Worm (Caenorhabditis elegans) whole organism, midembryonic: ENCODE data around the gene T22C8.3.

ENCODE experiments used
- T22C8.4 ChIP-seq: fragments of 200-800 bp; sonication (Bioruptor generic); IDR thresholded peaks from 2 replicates; pipeline ENCODE4 v1.3.6; 2022; ENCODE audit warnings: missing genetic modification characterization, missing compliant biosample characterization
- cog-1 ChIP-seq: sonication (generic microtip); optimal IDR thresholded peaks from 2 replicates; lab custom pipeline; 2016; ENCODE audit warnings: missing genetic modification characterization, missing compliant biosample characterization
- flt-1 ChIP-seq: fragments of 200-800 bp; sonication (Bioruptor generic); IDR thresholded peaks from 2 replicates; pipeline ENCODE4 v1.3.6; 2022; ENCODE audit warnings: missing genetic modification characterization, missing compliant biosample characterization
- klf-2 ChIP-seq: fragments of 200-800 bp; sonication (Bioruptor generic); conservative IDR thresholded peaks from 2 replicates; pipeline ENCODE4 v1.3.6; 2022; ENCODE audit warnings: missing genetic modification reagents, missing genetic modification characterization, missing compliant biosample characterization
- med-1 ChIP-seq: sonication (generic microtip); optimal IDR thresholded peaks from 2 replicates; lab custom pipeline; 2017; ENCODE audit warnings: missing genetic modification characterization, mild to moderate bottlenecking, missing compliant biosample characterization, antibody characterized with exemption, missing genetic modification reagents; ENCODE audit not compliant: insufficient read depth
- ref-1 ChIP-seq: fragments of 200-800 bp; sonication (Bioruptor generic); conservative IDR thresholded peaks from 2 replicates; pipeline ENCODE4 v1.3.6; 2022; ENCODE audit warnings: missing genetic modification reagents, missing genetic modification characterization, missing compliant biosample characterization
- tab-1 ChIP-seq: fragments of 200-800 bp; sonication (Bioruptor generic); IDR thresholded peaks from 2 replicates; pipeline ENCODE4 v1.3.6; 2022; ENCODE audit warnings: missing genetic modification characterization, missing compliant biosample characterization
- ztf-23 ChIP-seq: fragments of 200-800 bp; sonication (Bioruptor generic); IDR thresholded peaks from 2 replicates; pipeline ENCODE4 v1.3.6; 2022; ENCODE audit warnings: missing genetic modification reagents, missing genetic modification characterization, missing compliant biosample characterization

- no peak for TF ChIP-seq klf-2 (GFP tag; lab: Robert Waterston, UW)
- TF ChIP-seq tab-1 (GFP tag; lab: Robert Waterston, UW), result no peak
- TF ChIP-seq ref-1 (GFP tag; lab: Robert Waterston, UW), result no peak
- no peak for TF ChIP-seq ztf-23 (GFP tag; lab: Robert Waterston, UW)
- no peak for TF ChIP-seq flt-1 (GFP tag; lab: Robert Waterston, UW)
- no peak for TF ChIP-seq T22C8.4 (GFP tag; lab: Robert Waterston, UW)
- no peak for TF ChIP-seq cog-1 (tag; lab: Kevin White, UChicago)
- TF ChIP-seq med-1 (GFP tag; lab: Kevin White, UChicago), result no peak
These were observed 5.6 kb downstream of the T22C8.3 start for ce11 chrII:8616155-8616554.
